Fruit fly (Drosophila melanogaster): ENCODE data around the gene CG31546.

CG31546 gene

DNA sequence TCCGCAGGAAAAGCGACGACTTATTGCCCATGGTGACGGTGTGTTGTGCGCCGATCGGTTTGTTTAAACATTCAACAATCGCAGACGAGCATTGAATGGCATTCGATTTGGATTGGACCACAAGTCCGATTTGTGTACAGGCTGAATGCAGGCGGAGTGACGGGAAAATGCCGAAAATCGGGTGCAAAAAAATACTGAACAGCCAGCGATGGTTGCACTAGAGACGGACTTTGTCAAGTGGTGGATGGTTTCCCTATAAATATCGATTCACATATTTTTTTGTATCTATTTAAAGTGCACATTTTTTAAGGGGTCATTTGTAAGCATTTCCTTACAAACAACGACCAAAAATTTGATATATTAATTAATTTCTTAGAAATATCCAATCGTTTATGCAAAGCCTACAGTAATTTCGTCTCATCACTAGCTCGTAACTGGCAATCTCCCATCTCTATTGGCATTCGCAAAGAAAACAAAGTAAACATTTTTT lies 19.3 kb upstream of the CG31546 start, which contains the start of the genes elm and MED27 (continued):
- TF ChIP-seq CG6813 (GFP tag; optimal IDR thresholded peaks at IDR 0.05) = peak; percentile 34
- TF ChIP-seq CG30431 (GFP tag; optimal IDR thresholded peaks at IDR 0.05) = peak; percentile 87
- peak; percentile 82 for TF ChIP-seq CG17186 (GFP tag; optimal IDR thresholded peaks at IDR 0.05)
- peak; percentile 92 for TF ChIP-seq CG4730 (GFP tag; IDR thresholded peaks at IDR 0.05)
- peak; percentile 90 for TF ChIP-seq CG2889 (GFP tag; IDR thresholded peaks at IDR 0.05)
- peak; percentile 91 for TF ChIP-seq CG32767 (GFP tag; IDR thresholded peaks at IDR 0.05)
- peak; percentile 95 for TF ChIP-seq CG34422 (GFP tag; IDR thresholded peaks at IDR 0.05)
- peak; percentile 62 for TF ChIP-seq TFAM (GFP tag; optimal IDR thresholded peaks at IDR 0.05)
- TF ChIP-seq chm (GFP tag; IDR thresholded peaks at IDR 0.05) = peak; percentile 74; the same call in 1 of the 2 replicates
- peak; percentile 85 for TF ChIP-seq seq (GFP tag; IDR thresholded peaks at IDR 0.05)
- peak in 1 of 2 experiments; percentile 63 for TF ChIP-seq crp (GFP tag; optimal IDR thresholded peaks at IDR 0.05)
- TF ChIP-seq CrebB (tag; optimal IDR thresholded peaks at IDR 0.05) = peak; percentile 59
- TF ChIP-seq CG1233 (GFP tag; optimal IDR thresholded peaks at IDR 0.05) = peak; percentile 87
- peak in 1 of 2 experiments; percentile 73 for TF ChIP-seq insv (GFP tag; optimal IDR thresholded peaks at IDR 0.05)
- peak in 1 of 3 experiments; percentile 69 for TF ChIP-seq Stat92E (GFP tag; optimal IDR thresholded peaks at IDR 0.05)
- TF ChIP-seq ssp (GFP tag; IDR thresholded peaks at IDR 0.05) = peak; percentile 91
- TF ChIP-seq hkb (optimal IDR thresholded peaks at IDR 0.05) = peak; percentile 87
- TF ChIP-seq hkb (GFP tag; IDR thresholded peaks at IDR 0.05) = peak; percentile 86
- peak; percentile 95 for TF ChIP-seq CG8944 (GFP tag; optimal IDR thresholded peaks at IDR 0.05)
- peak; percentile 85 for TF ChIP-seq kni (GFP tag; optimal IDR thresholded peaks at IDR 0.05)
- TF ChIP-seq Hmx (GFP tag; optimal IDR thresholded peaks at IDR 0.05) = peak; percentile 86
- TF ChIP-seq CG7357 (GFP tag; IDR thresholded peaks at IDR 0.05) = peak; percentile 87
- TF ChIP-seq fru (optimal IDR thresholded peaks at IDR 0.05) = no peak
- peak; percentile 78 for TF ChIP-seq da (GFP tag; optimal IDR thresholded peaks at IDR 0.05)
- TF ChIP-seq nmo (GFP tag; optimal IDR thresholded peaks at IDR 0.05) = peak; percentile 97
- peak; percentile 93 for TF ChIP-seq CG10147 (GFP tag; optimal IDR thresholded peaks at IDR 0.05)
- TF ChIP-seq CG6791 (GFP tag; IDR thresholded peaks at IDR 0.05; ENCODE audit: partially characterized antibody) = peak; percentile 85
- peak; percentile 89; the same call in 2 of the 4 replicates for TF ChIP-seq chinmo (GFP tag; IDR thresholded peaks at IDR 0.05; ENCODE audit: partially characterized antibody)
- TF ChIP-seq D19A (tag; optimal IDR thresholded peaks at IDR 0.05) = peak; percentile 81
- peak; percentile 89 for TF ChIP-seq gfzf (GFP tag; optimal IDR thresholded peaks at IDR 0.05)
- TF ChIP-seq Dp (GFP tag; optimal IDR thresholded peaks at IDR 0.05) = peak; percentile 25
- peak; percentile 90 for TF ChIP-seq CG15269 (tag; optimal IDR thresholded peaks at IDR 0.05)
- peak; percentile 35 for TF ChIP-seq ash1 (GFP tag; optimal IDR thresholded peaks at IDR 0.05)
- peak; percentile 77 for TF ChIP-seq gcm2 (GFP tag; optimal IDR thresholded peaks at IDR 0.05)
- TF ChIP-seq CG8359 (GFP tag; optimal IDR thresholded peaks at IDR 0.05; ENCODE audit: borderline replicate concordance) = peak; percentile 69
- peak; percentile 92 for TF ChIP-seq E2f1 (GFP tag; IDR thresholded peaks at IDR 0.05)
- peak; percentile 91 for TF ChIP-seq CG4820 (GFP tag; optimal IDR thresholded peaks at IDR 0.05)
- peak; percentile 84 for TF ChIP-seq Oaz (GFP tag; IDR thresholded peaks at IDR 0.05)
- peak; percentile 93 for TF ChIP-seq ranshi (GFP tag; IDR thresholded peaks at IDR 0.05)
- TF ChIP-seq CG31441 (GFP tag; IDR thresholded peaks at IDR 0.05) = peak; percentile 90
- peak; percentile 91 for TF ChIP-seq Ets97D (GFP tag; optimal IDR thresholded peaks at IDR 0.05)
- TF ChIP-seq CG6272 (GFP tag; IDR thresholded peaks at IDR 0.05) = peak; percentile 98
- peak; percentile 87 for TF ChIP-seq Atf6 (GFP tag; IDR thresholded peaks at IDR 0.05)
- TF ChIP-seq cg (GFP tag; optimal IDR thresholded peaks at IDR 0.05) = peak; percentile 24
- peak; percentile 69; the same call in 1 of the 2 replicates for TF ChIP-seq Poxn (GFP tag; IDR thresholded peaks at IDR 0.05)
- peak; percentile 94 for TF ChIP-seq ken (GFP tag; IDR thresholded peaks at IDR 0.05)
- TF ChIP-seq HLH3B (GFP tag; IDR thresholded peaks at IDR 0.05) = peak; percentile 91
- TF ChIP-seq en (GFP tag; optimal IDR thresholded peaks at IDR 0.05) = peak; percentile 74
- no peak for TF ChIP-seq CG8478 (optimal IDR thresholded peaks at IDR 0.05)
- TF ChIP-seq Pdp1 (GFP tag; optimal IDR thresholded peaks at IDR 0.05) = peak; percentile 91 to 96
- TF ChIP-seq CG17912 (GFP tag; optimal IDR thresholded peaks at IDR 0.05) = no peak
